Worm (Caenorhabditis elegans) whole organism, early embryonic: ENCODE measurements around the gene lbp-1.

Source experiments
- B0310.2 ChIP-seq: sonication (generic microtip); optimal IDR thresholded peaks from 2 replicates; lab custom pipeline; 2016; ENCODE audit warnings: mild to moderate bottlenecking, missing genetic modification characterization, missing compliant biosample characterization
- F13C5.2 ChIP-seq: sonication (generic microtip); optimal IDR thresholded peaks from 2 replicates; lab custom pipeline; 2017; ENCODE audit warnings: mild to moderate bottlenecking, missing genetic modification characterization, inconsistent platforms, missing compliant biosample characterization
- aly-1 ChIP-seq: sonication (generic microtip); optimal IDR thresholded peaks from 2 replicates; lab custom pipeline; 2016; ENCODE audit warnings: missing genetic modification characterization, missing compliant biosample characterization
- ama-1 ChIP-seq: fragments of 150-350 bp; optimal IDR thresholded peaks from 2 replicates; lab custom pipeline; 2014
- ceh-13 ChIP-seq: fragments of 200-800 bp; sonication (Bioruptor generic); optimal IDR thresholded peaks from 2 replicates; lab custom pipeline; 2018; ENCODE audit warnings: mild to moderate bottlenecking, missing genetic modification characterization, missing compliant biosample characterization
- ceh-36 ChIP-seq: sonication (generic microtip); optimal IDR thresholded peaks from 2 replicates; lab custom pipeline; 2016; ENCODE audit warnings: missing genetic modification characterization, inconsistent platforms, missing compliant biosample characterization
- ets-7 ChIP-seq: sonication (generic microtip); optimal IDR thresholded peaks from 2 replicates; lab custom pipeline; 2016; ENCODE audit warnings: missing genotype, missing genetic modification characterization, missing compliant biosample characterization
- flt-1 ChIP-seq: fragments of 200-800 bp; sonication (Bioruptor generic); IDR thresholded peaks from 2 replicates; pipeline ENCODE4 v1.3.6; 2022; ENCODE audit warnings: missing genetic modification characterization, missing compliant biosample characterization
- hmbx-1 ChIP-seq: sonication (generic microtip); optimal IDR thresholded peaks from 2 replicates; lab custom pipeline; 2016; ENCODE audit warnings: mild to moderate bottlenecking, missing genetic modification characterization, missing compliant biosample characterization
- hmg-4 ChIP-seq: fragments of 200-800 bp; sonication (Bioruptor generic); optimal IDR thresholded peaks from 2 replicates; lab custom pipeline; 2018; ENCODE audit warnings: mild to moderate bottlenecking, missing genetic modification characterization, missing compliant biosample characterization
- hnd-1 ChIP-seq: sonication (generic microtip); optimal IDR thresholded peaks from 2 replicates; lab custom pipeline; 2016; ENCODE audit warnings: missing genetic modification characterization, missing compliant biosample characterization
- pes-1 ChIP-seq: fragments of 200-800 bp; sonication (Bioruptor generic); IDR thresholded peaks from 2 replicates; pipeline ENCODE4 v1.3.6; 2022; ENCODE audit warnings: missing genetic modification reagents, missing genetic modification characterization, missing compliant biosample characterization
- scrt-1 ChIP-seq: fragments of 200-800 bp; sonication (Bioruptor generic); IDR thresholded peaks from 2 replicates; pipeline ENCODE4 v1.3.6; 2022; ENCODE audit warnings: missing genetic modification characterization, missing compliant biosample characterization
- sea-1 ChIP-seq: fragments of 200-800 bp; sonication (Bioruptor generic); conservative IDR thresholded peaks from 2 replicates; pipeline ENCODE4 v1.3.6; 2022; ENCODE audit warnings: missing genetic modification characterization, missing compliant biosample characterization
- tbx-11 ChIP-seq: fragments of 200-800 bp; sonication (Bioruptor generic); IDR thresholded peaks from 2 replicates; pipeline ENCODE4 v1.3.6; 2022; ENCODE audit warnings: missing genetic modification characterization, missing compliant biosample characterization
- tbx-37 ChIP-seq: fragments of 200-800 bp; sonication (Bioruptor generic); conservative IDR thresholded peaks from 2 replicates; pipeline ENCODE4 v1.3.6; 2022; ENCODE audit warnings: missing genetic modification reagents, missing genetic modification characterization, missing compliant biosample characterization
- tra-4 ChIP-seq: sonication (generic microtip); optimal IDR thresholded peaks from 2 replicates; lab custom pipeline; 2017; ENCODE audit warnings: missing genetic modification characterization, missing compliant biosample characterization

lbp-1 gene

ce11 chrX:3256784-3257493 lies 2.0 kb upstream of the lbp-1 start, which contains the start of gene lbp-3:
Gene lbp-3, plus strand, starts transcription at chrX:3257372.
- TF ChIP-seq B0310.2 (tag; lab: Kevin White, UChicago): no peak

- TF ChIP-seq tra-4 (tag; lab: Kevin White, UChicago) (no peak), tbx-11 (no peak), F13C5.2 (tag; lab: Kevin White, UChicago) (no peak)
Measured at ce11 chrX:3260509-3260908, 1.6 kb downstream of the lbp-1 start, which contains the start of gene lbp-2. Gene lbp-2, plus strand, starts transcription at chrX:3260610.

DNA sequence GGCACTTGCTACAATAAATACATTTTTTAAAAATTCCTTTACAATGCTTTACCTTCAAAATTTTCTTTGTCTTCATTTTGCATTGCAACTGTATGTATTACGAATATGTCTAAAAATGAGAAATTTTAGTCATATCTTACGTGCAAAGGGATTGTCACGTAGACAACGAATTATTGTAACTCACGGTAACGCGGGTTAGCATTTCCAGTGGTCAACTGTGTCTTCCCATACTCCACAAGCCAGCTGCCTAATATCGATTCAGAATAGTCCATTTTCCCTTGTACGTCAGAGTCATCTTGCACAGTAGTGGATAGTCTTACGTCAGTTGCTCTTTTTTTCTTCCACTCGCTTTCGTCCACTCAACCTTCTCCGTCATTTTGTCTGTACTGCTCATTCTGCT lies 3.7 kb downstream of the lbp-1 start, which contains the start of gene fbxb-71:
fbxb-71 (plus strand) TSS at position 301 of the 400 bp plus-strand sequence.
- TF ChIP-seq ceh-13 (GFP tag; lab: Kevin White, UChicago) (no peak), ceh-36 (tag; lab: Kevin White, UChicago) (no peak), tra-4 (tag; lab: Kevin White, UChicago) (no peak), pes-1 (GFP tag; lab: Robert Waterston, UW) (no peak), B0310.2 (tag; lab: Kevin White, UChicago) (no peak), hmg-4 (GFP tag; lab: Kevin White, UChicago) (no peak), hmbx-1 (no peak), aly-1 (tag; lab: Kevin White, UChicago) (no peak), ama-1 (no peak), sea-1 (GFP tag; lab: Robert Waterston, UW) (no peak), tbx-37 (GFP tag; lab: Robert Waterston, UW) (no peak), hnd-1 (tag; lab: Kevin White, UChicago) (no peak), tbx-11 (no peak), flt-1 (GFP tag; lab: Robert Waterston, UW) (no peak), F13C5.2 (tag; lab: Kevin White, UChicago) (no peak), ets-7 (tag; lab: Kevin White, UChicago) (no peak)

DNA sequence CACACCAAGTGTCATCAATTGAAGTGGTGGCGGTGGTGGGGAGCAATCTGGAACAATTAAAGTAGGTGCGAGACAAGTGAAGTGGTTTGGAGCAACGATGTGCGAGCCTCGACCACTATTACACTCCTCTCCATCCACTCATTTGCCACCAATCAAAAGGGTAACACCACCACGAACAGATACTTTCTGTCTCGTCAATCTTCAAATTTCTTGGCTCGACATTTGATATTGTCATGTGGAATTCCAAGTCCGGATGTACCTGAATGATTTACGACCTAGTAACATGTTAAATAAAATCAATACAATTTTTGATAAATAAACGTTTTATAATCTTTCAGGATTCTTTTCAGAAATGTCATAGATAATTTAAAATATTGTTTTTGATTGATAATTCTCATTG lies 11.9 kb downstream of the lbp-1 start, which contains the start of gene sul-1:
sul-1 (minus strand) TSS at position 101 of the 400 bp plus-strand sequence.
- TF ChIP-seq tbx-11 (no peak), hmbx-1 (no peak), tra-4 (tag; lab: Kevin White, UChicago) (no peak), ceh-36 (tag; lab: Kevin White, UChicago) (no peak), hmg-4 (GFP tag; lab: Kevin White, UChicago) (no peak), tbx-37 (GFP tag; lab: Robert Waterston, UW) (no peak), flt-1 (GFP tag; lab: Robert Waterston, UW) (no peak), hnd-1 (tag; lab: Kevin White, UChicago) (no peak), aly-1 (tag; lab: Kevin White, UChicago) (no peak), pes-1 (GFP tag; lab: Robert Waterston, UW) (no peak), F13C5.2 (tag; lab: Kevin White, UChicago) (no peak), ceh-13 (GFP tag; lab: Kevin White, UChicago) (no peak), scrt-1 (no peak), sea-1 (GFP tag; lab: Robert Waterston, UW) (no peak), B0310.2 (tag; lab: Kevin White, UChicago) (no peak), ets-7 (tag; lab: Kevin White, UChicago) (no peak), ama-1 (no peak)

ce11 chrX:3271673-3272072 lies 12.7 kb downstream of the lbp-1 start, which contains the start of gene K09C4.9:
Gene K09C4.9, minus strand, starts transcription at chrX:3271773.
- no peak for TF ChIP-seq ama-1
- no peak for TF ChIP-seq sea-1 (GFP tag; lab: Robert Waterston, UW)
- no peak for TF ChIP-seq aly-1 (tag; lab: Kevin White, UChicago)
- no peak for TF ChIP-seq hmg-4 (GFP tag; lab: Kevin White, UChicago)
- no peak for TF ChIP-seq hmbx-1

DNA sequence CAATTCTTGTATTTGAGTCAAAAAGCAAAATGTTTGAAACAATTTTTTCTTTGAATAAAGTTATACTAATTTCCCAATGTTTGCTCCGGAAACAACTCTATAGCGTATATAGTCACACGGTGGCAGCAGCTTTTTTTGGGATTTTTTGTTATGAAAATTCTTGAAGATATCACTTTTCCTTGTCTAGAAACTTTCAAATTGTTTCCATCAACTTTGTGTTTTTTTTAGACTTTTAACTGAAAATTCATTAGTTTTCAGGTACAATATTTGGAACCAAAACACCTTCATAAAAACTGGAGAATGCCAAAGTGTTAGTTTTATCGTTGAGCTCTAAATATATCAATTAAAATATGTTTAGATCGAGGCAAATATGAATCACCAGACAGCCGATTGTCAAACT lies 13.6 kb downstream of the lbp-1 start, which contains the start of gene K09C4.7:
K09C4.7 (plus strand) TSS at position 301 of the 400 bp plus-strand sequence.
- TF ChIP-seq flt-1 (GFP tag; lab: Robert Waterston, UW) (no peak), aly-1 (tag; lab: Kevin White, UChicago) (no peak), tbx-11 (no peak), scrt-1 (no peak), sea-1 (GFP tag; lab: Robert Waterston, UW) (no peak), hmbx-1 (no peak), ama-1 (no peak), tra-4 (tag; lab: Kevin White, UChicago) (no peak)

DNA sequence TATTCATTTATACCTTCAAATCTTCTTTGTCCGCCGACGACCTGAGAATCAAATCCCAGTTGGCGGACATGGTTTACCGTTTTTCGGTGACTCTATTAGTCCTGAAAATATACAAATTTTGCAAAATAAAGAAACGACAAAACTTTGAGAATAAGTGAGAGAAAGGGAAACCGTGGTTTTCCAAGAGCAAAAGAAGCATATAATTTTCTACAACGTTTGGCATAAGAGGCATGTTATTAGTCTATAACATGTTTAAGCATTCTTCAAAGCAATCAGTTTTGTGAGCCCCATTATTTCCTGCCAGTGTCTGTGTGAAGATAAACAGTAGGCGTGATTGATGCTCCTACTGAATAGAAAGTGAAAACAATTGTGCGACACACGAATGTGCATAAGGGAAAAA lies 21.2 kb downstream of the lbp-1 start, which contains the start of gene K09C4.10:
K09C4.10 (minus strand) TSS at position 101 of the 400 bp plus-strand sequence.
- no peak for TF ChIP-seq hmg-4 (GFP tag; lab: Kevin White, UChicago)
- no peak for TF ChIP-seq sea-1 (GFP tag; lab: Robert Waterston, UW)
- no peak for TF ChIP-seq ets-7 (tag; lab: Kevin White, UChicago)
- no peak for TF ChIP-seq hnd-1 (tag; lab: Kevin White, UChicago)

- TF ChIP-seq tbx-11 (no peak), F13C5.2 (tag; lab: Kevin White, UChicago) (no peak), flt-1 (GFP tag; lab: Robert Waterston, UW) (no peak), sea-1 (GFP tag; lab: Robert Waterston, UW) (no peak), tra-4 (tag; lab: Kevin White, UChicago) (no peak), ama-1 (no peak), ceh-36 (tag; lab: Kevin White, UChicago) (no peak)
Measured at ce11 chrX:3282306-3282705, 23.4 kb downstream of the lbp-1 start, which contains the start of gene K09C4.5. Gene K09C4.5, plus strand, starts transcription at chrX:3282631.
